Worm (Caenorhabditis elegans): ENCODE data around the gene tag-243.

DNA sequence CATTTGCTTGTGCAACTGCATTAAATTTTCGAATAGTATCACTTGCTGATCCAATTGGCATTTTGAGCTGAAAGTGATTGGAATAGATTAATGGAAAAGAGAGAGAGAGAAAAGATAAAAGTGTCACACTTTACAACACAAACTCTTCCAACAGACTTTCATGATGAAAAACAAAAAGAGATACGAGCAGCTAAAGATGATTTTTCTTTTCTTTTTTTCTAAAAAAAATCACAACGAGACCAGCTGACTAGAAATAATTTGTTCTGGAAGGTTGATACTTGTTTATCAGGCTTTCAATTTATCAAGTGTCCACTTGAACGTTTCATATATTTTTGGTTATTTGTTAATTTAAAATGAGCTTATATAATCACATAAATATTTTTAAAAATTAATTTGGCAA, 1.1 kb downstream of the tag-243 start:
- TF ChIP-seq ama-1 (optimal IDR thresholded peaks at IDR 0.05) (no peak), flt-1 (GFP tag; IDR thresholded peaks at IDR 0.05) (no peak), ceh-13 (GFP tag; optimal IDR thresholded peaks at IDR 0.05) (no peak), tbx-37 (GFP tag; conservative IDR thresholded peaks at IDR 0.05) (no peak), pes-1 (GFP tag; IDR thresholded peaks at IDR 0.05) (no peak)
